Fruit fly (Drosophila melanogaster) whole organism, embryonic: ENCODE measurements around the gene Catsup.
A peak's percentile ranks its signal among the peaks of the same experiment; 100 is the strongest.

Experiments used
- BEAF-32 ChIP-seq: fragments of 200-800 bp; sonication (Bioruptor generic); optimal IDR thresholded peaks from 3 replicates; lab custom pipeline; 2017; ENCODE audit warnings: missing biosample characterization, missing genetic modification characterization, mild to moderate bottlenecking, moderate library complexity, missing genetic modification reagents
- CG11093 ChIP-seq: fragments of 200-800 bp; sonication (Bioruptor generic); IDR thresholded peaks from 3 replicates; pipeline ENCODE4 v1.3.6; 2022; ENCODE audit warnings: missing biosample characterization, missing genetic modification characterization
- CG11560 ChIP-seq: fragments of 200-800 bp; sonication (Bioruptor generic); IDR thresholded peaks from 3 replicates; pipeline ENCODE4 v1.3.6; 2022; ENCODE audit warnings: missing biosample characterization, missing genetic modification characterization
- CG12236 ChIP-seq: fragments of 200-800 bp; sonication (Bioruptor generic); optimal IDR thresholded peaks from 2 replicates; lab custom pipeline; 2016; ENCODE audit warnings: missing biosample characterization, missing genetic modification characterization
- CG13624 ChIP-seq: fragments of 200-800 bp; sonication (Bioruptor generic); optimal IDR thresholded peaks from 2 replicates; lab custom pipeline; 2016; ENCODE audit warnings: missing biosample characterization, missing genetic modification characterization
- CG15073 ChIP-seq: fragments of 200-800 bp; sonication (Bioruptor generic); optimal IDR thresholded peaks from 2 replicates; lab custom pipeline; 2016; ENCODE audit warnings: missing biosample characterization, missing genetic modification characterization
- CG15601 ChIP-seq: fragments of 200-800 bp; sonication (Bioruptor generic); optimal IDR thresholded peaks from 3 replicates; lab custom pipeline; 2019; ENCODE audit warnings: missing biosample characterization, mild to moderate bottlenecking, missing genetic modification characterization, moderate library complexity
- CG1647 ChIP-seq: fragments of 200-800 bp; sonication (Bioruptor generic); optimal IDR thresholded peaks from 3 replicates; lab custom pipeline; 2016; ENCODE audit warnings: missing biosample characterization, missing genetic modification characterization
- CG17568 ChIP-seq: fragments of 200-800 bp; sonication (Bioruptor generic); optimal IDR thresholded peaks from 2 replicates; lab custom pipeline; 2018; ENCODE audit warnings: missing biosample characterization, mild to moderate bottlenecking, missing genetic modification characterization, moderate library complexity
- CG17829 ChIP-seq: fragments of 200-800 bp; optimal IDR thresholded peaks from 2 replicates; lab custom pipeline; 2019; ENCODE audit warnings: missing biosample characterization, mild to moderate bottlenecking, missing genetic modification characterization, moderate library complexity
- CG3065 ChIP-seq: fragments of 200-800 bp; sonication (Bioruptor generic); optimal IDR thresholded peaks from 2 replicates; lab custom pipeline; 2016; ENCODE audit warnings: missing biosample characterization, missing genetic modification characterization
- CG31441 ChIP-seq: fragments of 200-800 bp; sonication (Bioruptor generic); IDR thresholded peaks from 2 replicates; pipeline ENCODE4 v1.3.6; 2022; ENCODE audit warnings: missing biosample characterization, missing genetic modification characterization
- CG42726 ChIP-seq: fragments of 200-800 bp; sonication (Bioruptor generic); IDR thresholded peaks from 2 replicates; pipeline ENCODE4 v1.3.6; 2022; ENCODE audit warnings: missing biosample characterization, missing genetic modification characterization; ENCODE audit not compliant: partially characterized antibody
- CG4282 ChIP-seq: fragments of 200-800 bp; sonication (Bioruptor generic); optimal IDR thresholded peaks from 2 replicates; lab custom pipeline; 2016; ENCODE audit warnings: missing biosample characterization, missing genetic modification characterization
- CG4328 ChIP-seq: fragments of 200-800 bp; sonication (Bioruptor generic); optimal IDR thresholded peaks from 3 replicates; lab custom pipeline; 2017; ENCODE audit warnings: missing biosample characterization, missing genetic modification reagents, missing genetic modification characterization
- CG4820 ChIP-seq: fragments of 200-800 bp; sonication (Bioruptor generic); optimal IDR thresholded peaks from 3 replicates; lab custom pipeline; 2016; ENCODE audit warnings: missing biosample characterization, missing genetic modification characterization
- CG6854 ChIP-seq: fragments of 200-800 bp; sonication (Bioruptor generic); optimal IDR thresholded peaks from 3 replicates; lab custom pipeline; 2017; ENCODE audit warnings: missing biosample characterization, mild to moderate bottlenecking, missing genetic modification characterization
- CG7556 ChIP-seq: fragments of 200-800 bp; sonication (Bioruptor generic); optimal IDR thresholded peaks from 2 replicates; lab custom pipeline; 2017; ENCODE audit warnings: missing biosample characterization, mild to moderate bottlenecking, missing genetic modification characterization
- CG7786 ChIP-seq: fragments of 200-800 bp; sonication (Bioruptor generic); optimal IDR thresholded peaks from 2 replicates; lab custom pipeline; 2016; ENCODE audit warnings: missing biosample characterization, missing genetic modification characterization
- CG8281 ChIP-seq: fragments of 200-800 bp; sonication (Bioruptor generic); optimal IDR thresholded peaks from 2 replicates; lab custom pipeline; 2018; ENCODE audit warnings: missing biosample characterization, mild to moderate bottlenecking, missing genetic modification characterization, moderate library complexity
- CG8359 ChIP-seq: fragments of 200-800 bp; sonication (Bioruptor generic); optimal IDR thresholded peaks from 2 replicates; lab custom pipeline; 2017; ENCODE audit warnings: missing biosample characterization, mild to moderate bottlenecking, missing genetic modification characterization, borderline replicate concordance
- CG8388 ChIP-seq: fragments of 200-800 bp; sonication (Bioruptor generic); optimal IDR thresholded peaks from 2 replicates; lab custom pipeline; 2019; ENCODE audit warnings: missing biosample characterization, mild to moderate bottlenecking, missing genetic modification characterization, moderate library complexity
- CG9437 ChIP-seq: fragments of 200-800 bp; sonication (Bioruptor generic); optimal IDR thresholded peaks from 2 replicates; lab custom pipeline; 2018; ENCODE audit warnings: missing biosample characterization, mild to moderate bottlenecking, missing genetic modification characterization
- Dek ChIP-seq: fragments of 200-800 bp; sonication (Bioruptor generic); optimal IDR thresholded peaks from 3 replicates; lab custom pipeline; 2019; ENCODE audit warnings: missing biosample characterization, mild to moderate bottlenecking, missing genetic modification characterization, moderate library complexity
- Dll ChIP-seq: fragments of 200-800 bp; sonication (Bioruptor generic); IDR thresholded peaks from 4 replicates; pipeline ENCODE4 v1.3.6; 2022; ENCODE audit warnings: missing biosample characterization, missing genetic modification characterization; ENCODE audit not compliant: partially characterized antibody
- Dp ChIP-seq: fragments of 200-800 bp; sonication (Bioruptor generic); optimal IDR thresholded peaks from 2 replicates; lab custom pipeline; 2018; ENCODE audit warnings: missing biosample characterization, mild to moderate bottlenecking, missing genetic modification characterization, moderate library complexity
- Ets65A ChIP-seq: fragments of 200-800 bp; sonication (Bioruptor generic); peaks from one replicate; lab custom pipeline; 2016; ENCODE audit warnings: missing biosample characterization, missing genetic modification characterization
- Gug ChIP-seq: fragments of 200-800 bp; sonication (Bioruptor generic); IDR thresholded peaks from 4 replicates; pipeline ENCODE4 v1.3.6; 2022; ENCODE audit warnings: missing biosample characterization, missing genetic modification characterization
- HLH54F ChIP-seq: fragments of 200-800 bp; sonication (Bioruptor generic); optimal IDR thresholded peaks from 3 replicates; lab custom pipeline; 2016; ENCODE audit warnings: missing biosample characterization, missing genetic modification characterization
- HLHmδ ChIP-seq: fragments of 200-800 bp; sonication (Bioruptor generic); optimal IDR thresholded peaks from 2 replicates; lab custom pipeline; 2018; ENCODE audit warnings: missing biosample characterization, mild to moderate bottlenecking, missing genetic modification characterization, moderate library complexity
- Hand ChIP-seq: fragments of 200-800 bp; sonication (Bioruptor generic); optimal IDR thresholded peaks from 2 replicates; lab custom pipeline; 2017; ENCODE audit warnings: mild to moderate bottlenecking, missing biosample characterization, missing genetic modification reagents, missing genetic modification characterization
- Hmx ChIP-seq: fragments of 200-800 bp; sonication (Bioruptor generic); optimal IDR thresholded peaks from 2 replicates; lab custom pipeline; 2016; ENCODE audit warnings: missing biosample characterization, missing genetic modification characterization
- Jarid2 ChIP-seq: fragments of 200-800 bp; sonication (Bioruptor generic); optimal IDR thresholded peaks from 3 replicates; lab custom pipeline; 2017; ENCODE audit warnings: mild to moderate bottlenecking, missing biosample characterization, missing genetic modification reagents, missing genetic modification characterization
- Oaz ChIP-seq: fragments of 200-800 bp; sonication (Bioruptor generic); IDR thresholded peaks from 2 replicates; pipeline ENCODE4 v1.3.6; 2022; ENCODE audit warnings: missing biosample characterization, missing genetic modification characterization
- Oli ChIP-seq: fragments of 200-800 bp; sonication (Bioruptor generic); optimal IDR thresholded peaks from 2 replicates; lab custom pipeline; 2018; ENCODE audit warnings: missing biosample characterization, mild to moderate bottlenecking, missing genetic modification characterization, moderate library complexity
- PHDP ChIP-seq: fragments of 200-800 bp; sonication (Bioruptor generic); optimal IDR thresholded peaks from 3 replicates; lab custom pipeline; 2018; ENCODE audit warnings: missing biosample characterization, mild to moderate bottlenecking, missing genetic modification characterization, moderate library complexity
- Rfx ChIP-seq: fragments of 200-800 bp; sonication (Bioruptor generic); IDR thresholded peaks from 2 replicates; pipeline ENCODE4 v1.3.6; 2022; ENCODE audit warnings: missing biosample characterization, missing genetic modification characterization
- Side ChIP-seq: fragments of 200-800 bp; sonication (Bioruptor generic); optimal IDR thresholded peaks from 2 replicates; lab custom pipeline; 2016; ENCODE audit warnings: missing biosample characterization, missing genetic modification characterization
- ac ChIP-seq: fragments of 200-800 bp; sonication (Bioruptor generic); optimal IDR thresholded peaks from 3 replicates; lab custom pipeline; 2017; ENCODE audit warnings: missing biosample characterization, mild to moderate bottlenecking, missing genetic modification characterization
- az2 ChIP-seq: fragments of 200-800 bp; sonication (Bioruptor generic); optimal IDR thresholded peaks from 3 replicates; lab custom pipeline; 2016; ENCODE audit warnings: missing biosample characterization, missing genetic modification characterization
- br ChIP-seq: fragments of >200 bp; optimal IDR thresholded peaks from 2 replicates; lab custom pipeline; 2017
- btn ChIP-seq: fragments of 200-800 bp; sonication (Bioruptor generic); optimal IDR thresholded peaks from 2 replicates; lab custom pipeline; 2016; ENCODE audit warnings: missing biosample characterization, missing genetic modification characterization
- croc ChIP-seq: fragments of 200-800 bp; sonication (Bioruptor generic); conservative IDR thresholded peaks from 3 replicates; pipeline ENCODE4 v1.3.6; 2022; ENCODE audit warnings: missing biosample characterization, missing genetic modification characterization
- da ChIP-seq: fragments of 200-800 bp; sonication (Bioruptor generic); optimal IDR thresholded peaks from 2 replicates; lab custom pipeline; 2016; ENCODE audit warnings: missing biosample characterization, missing genetic modification characterization
- dm ChIP-seq: fragments of 200-800 bp; sonication (Bioruptor generic); optimal IDR thresholded peaks from 3 replicates; lab custom pipeline; 2016; ENCODE audit warnings: missing biosample characterization, missing genetic modification characterization
- grn ChIP-seq: fragments of 200-800 bp; sonication (Bioruptor generic); optimal IDR thresholded peaks from 3 replicates; lab custom pipeline; 2017; ENCODE audit warnings: missing biosample characterization, missing genetic modification characterization
- jing ChIP-seq: fragments of 200-800 bp; sonication (Bioruptor generic); optimal IDR thresholded peaks from 2 replicates; lab custom pipeline; 2018; ENCODE audit warnings: missing biosample characterization, mild to moderate bottlenecking, missing genetic modification characterization
- lab ChIP-seq: fragments of 200-800 bp; sonication (Bioruptor generic); optimal IDR thresholded peaks from 3 replicates; lab custom pipeline; 2017; ENCODE audit warnings: missing biosample characterization, missing genetic modification characterization, mild to moderate bottlenecking, moderate library complexity, missing genetic modification reagents
- seq ChIP-seq: fragments of 200-800 bp; sonication (Bioruptor generic); IDR thresholded peaks from 2 replicates; pipeline ENCODE4 v1.3.6; 2022; ENCODE audit warnings: missing biosample characterization, missing genetic modification characterization
- shn ChIP-seq: fragments of 200-800 bp; sonication (Bioruptor generic); optimal IDR thresholded peaks from 3 replicates; lab custom pipeline; 2016; ENCODE audit warnings: missing biosample characterization, missing genetic modification characterization
- tll ChIP-seq, 2 experiments: fragments of 200-800 bp in 1 of 2; fragments of >200 bp in 1 of 2; sonication (Bioruptor generic) in 1 of 2; optimal IDR thresholded peaks; 2 replicates each; lab custom pipeline; 2017 to 2019; ENCODE audit warnings: missing biosample characterization in 2 of 2, missing genetic modification characterization in 2 of 2, mild to moderate bottlenecking in 1 of 2, moderate library complexity in 1 of 2
- yki ChIP-seq: fragments of >200 bp; optimal IDR thresholded peaks from 3 replicates; lab custom pipeline; 2018

Gene Catsup

dm6 chr2L:19002959-19003371 lies 38.7 kb upstream of the Catsup start, which contains the start of gene CG31793 (continued):
- peak; percentile 75 for TF ChIP-seq PHDP (tag; lab: Kevin White, UChicago)
- no peak for TF ChIP-seq HLHmδ
- TF ChIP-seq CG12236 = no peak
- no peak for TF ChIP-seq yki (lab: Kevin White, UChicago)
- no peak for TF ChIP-seq jing (GFP tag; lab: Kevin White, UChicago)
- peak; percentile 2 for TF ChIP-seq CG13624 (GFP tag; lab: Kevin White, UChicago)
- no peak for TF ChIP-seq Hmx (GFP tag; lab: Kevin White, UChicago)
- no peak for TF ChIP-seq btn
- TF ChIP-seq CG3065 = no peak
- TF ChIP-seq da (GFP tag; lab: Kevin White, UChicago) = no peak
- no peak for TF ChIP-seq grn (GFP tag; lab: Kevin White, UChicago)
- TF ChIP-seq CG8281 (tag; lab: Kevin White, UChicago) = no peak
- peak; percentile 3 for TF ChIP-seq Dp (GFP tag; lab: Kevin White, UChicago)
- peak; percentile 68 for TF ChIP-seq Dek (tag; lab: Kevin White, UChicago)
- TF ChIP-seq CG9437 (GFP tag; lab: Kevin White, UChicago) = peak; percentile 40
- peak; percentile 23 for TF ChIP-seq Oli (tag; lab: Kevin White, UChicago)
- no peak for TF ChIP-seq tll (GFP tag; optimal IDR thresholded peaks at IDR 0.05; lab: Kevin White, UChicago)
- peak; percentile 29 for TF ChIP-seq az2 (GFP tag; lab: Kevin White, UChicago)
- no peak for TF ChIP-seq CG17568
- TF ChIP-seq seq (GFP tag; lab: Robert Waterston, UW) = no peak
- peak; percentile 36 for TF ChIP-seq CG8388 (GFP tag; lab: Kevin White, UChicago)
- no peak for TF ChIP-seq Oaz (GFP tag; lab: Robert Waterston, UW)
- TF ChIP-seq CG4282 (GFP tag; lab: Kevin White, UChicago) = no peak
- no peak for TF ChIP-seq Dll (GFP tag; lab: Robert Waterston, UW)
- TF ChIP-seq CG8359 (GFP tag; lab: Kevin White, UChicago) = no peak
- no peak for TF ChIP-seq BEAF-32 (GFP tag; lab: Kevin White, UChicago)
- TF ChIP-seq CG4820 = no peak
- no peak for TF ChIP-seq Gug (GFP tag; lab: Robert Waterston, UW)
- no peak for TF ChIP-seq CG15601
- no peak for TF ChIP-seq CG42726 (GFP tag; lab: Robert Waterston, UW)
- TF ChIP-seq lab = peak; percentile 73
- no peak for TF ChIP-seq shn
- no peak for TF ChIP-seq CG7786 (GFP tag; lab: Kevin White, UChicago)
- TF ChIP-seq CG31441 (GFP tag; lab: Robert Waterston, UW) = peak; percentile 68
- no peak for TF ChIP-seq CG4328 (GFP tag; lab: Kevin White, UChicago)
- peak; percentile 46; the same call in 1 of the 2 replicates for TF ChIP-seq Rfx (GFP tag; lab: Robert Waterston, UW)
- TF ChIP-seq Side = no peak
- no peak for TF ChIP-seq CG15073
- TF ChIP-seq br (lab: Kevin White, UChicago) = no peak
- TF ChIP-seq CG17829 = peak; percentile 46
- no peak for TF ChIP-seq Jarid2 (GFP tag; lab: Kevin White, UChicago)
- peak; percentile 72 for TF ChIP-seq CG7556 (GFP tag; lab: Kevin White, UChicago)
- TF ChIP-seq CG11093 (GFP tag; lab: Robert Waterston, UW) = no peak
- TF ChIP-seq CG11560 = no peak
- no peak for TF ChIP-seq HLH54F (GFP tag; lab: Kevin White, UChicago)
- TF ChIP-seq croc = no peak
- TF ChIP-seq ac (GFP tag; lab: Kevin White, UChicago) = no peak
- no peak for TF ChIP-seq dm (GFP tag; lab: Kevin White, UChicago)
- peak; percentile 55 for TF ChIP-seq Hand (GFP tag; lab: Kevin White, UChicago)
- peak; percentile 56 for TF ChIP-seq CG6854
- no peak for TF ChIP-seq CG1647 (GFP tag; lab: Kevin White, UChicago)
- no peak for TF ChIP-seq Ets65A (GFP tag; lab: Kevin White, UChicago)
